Fruit fly (Drosophila melanogaster) whole organism, prepupa: ENCODE results near the gene CG12609.

Experiments
- CG10631 ChIP-seq: fragments of 200-800 bp; sonication (Bioruptor generic); optimal IDR thresholded peaks from 2 replicates; lab custom pipeline; 2016; ENCODE audit warnings: missing biosample characterization, missing genetic modification characterization
- CG10669 ChIP-seq: fragments of 200-800 bp; sonication (Bioruptor generic); optimal IDR thresholded peaks from 3 replicates; lab custom pipeline; 2018; ENCODE audit warnings: missing biosample characterization, mild to moderate bottlenecking, missing genetic modification characterization, moderate library complexity
- CG11294 ChIP-seq: fragments of 200-800 bp; sonication (Bioruptor generic); IDR thresholded peaks from 2 replicates; pipeline ENCODE4 v1.3.6; 2022; ENCODE audit warnings: missing biosample characterization, missing genetic modification characterization
- CG11762 ChIP-seq: fragments of 200-800 bp; sonication (Bioruptor generic); optimal IDR thresholded peaks from 3 replicates; lab custom pipeline; 2016; ENCODE audit warnings: missing biosample characterization, missing genetic modification characterization; ENCODE audit not compliant: insufficient read depth
- CG15336 ChIP-seq: fragments of 200-800 bp; sonication (Bioruptor generic); IDR thresholded peaks from 2 replicates; pipeline ENCODE4 v1.3.6; 2022; ENCODE audit warnings: missing biosample characterization, missing genetic modification characterization
- CG1621 ChIP-seq: fragments of 200-800 bp; sonication (Bioruptor generic); optimal IDR thresholded peaks from 3 replicates; lab custom pipeline; 2018; ENCODE audit warnings: missing biosample characterization, mild to moderate bottlenecking, missing genetic modification characterization
- CG16779 ChIP-seq: fragments of 200-800 bp; sonication (Bioruptor generic); optimal IDR thresholded peaks from 3 replicates; lab custom pipeline; 2017; ENCODE audit warnings: missing biosample characterization, mild to moderate bottlenecking, missing genetic modification characterization
- CG3032 ChIP-seq: fragments of 200-800 bp; optimal IDR thresholded peaks from 2 replicates; lab custom pipeline; 2019; ENCODE audit warnings: missing biosample characterization, mild to moderate bottlenecking, missing genetic modification characterization, moderate library complexity
- CG31627 ChIP-seq: fragments of 200-800 bp; sonication (Bioruptor generic); optimal IDR thresholded peaks from 3 replicates; lab custom pipeline; 2016; ENCODE audit warnings: missing biosample characterization, missing genetic modification characterization
- CG32006 ChIP-seq: fragments of 200-800 bp; sonication (Bioruptor generic); optimal IDR thresholded peaks from 3 replicates; lab custom pipeline; 2017; ENCODE audit warnings: missing biosample characterization, mild to moderate bottlenecking, missing genetic modification characterization
- CG34406 ChIP-seq: fragments of 200-800 bp; sonication (Bioruptor generic); optimal IDR thresholded peaks from 3 replicates; lab custom pipeline; 2016; ENCODE audit warnings: missing biosample characterization, missing genetic modification characterization
- CG3919 ChIP-seq: fragments of 200-800 bp; sonication (Bioruptor generic); optimal IDR thresholded peaks from 3 replicates; lab custom pipeline; 2016; ENCODE audit warnings: missing biosample characterization, missing genetic modification characterization
- CG4318 ChIP-seq: fragments of 200-800 bp; sonication (Bioruptor generic); optimal IDR thresholded peaks from 3 replicates; lab custom pipeline; 2017; ENCODE audit warnings: missing biosample characterization, mild to moderate bottlenecking, missing genetic modification characterization
- CG6276 ChIP-seq: fragments of 200-800 bp; sonication (Bioruptor generic); optimal IDR thresholded peaks from 2 replicates; lab custom pipeline; 2017; ENCODE audit warnings: missing biosample characterization, mild to moderate bottlenecking, missing genetic modification characterization
- CG6808 ChIP-seq: fragments of 200-800 bp; sonication (Bioruptor generic); optimal IDR thresholded peaks from 3 replicates; lab custom pipeline; 2017; ENCODE audit warnings: missing biosample characterization, missing genetic modification characterization, mild to moderate bottlenecking, moderate library complexity, missing genetic modification reagents
- CG7368 ChIP-seq: fragments of 200-800 bp; sonication (Bioruptor generic); optimal IDR thresholded peaks from 3 replicates; lab custom pipeline; 2016; ENCODE audit warnings: missing biosample characterization, missing genetic modification characterization
- CG8119 ChIP-seq: fragments of 200-800 bp; sonication (Bioruptor generic); IDR thresholded peaks from 3 replicates; pipeline ENCODE4 v1.3.6; 2022; ENCODE audit warnings: missing biosample characterization, missing genetic modification characterization
- CG8319 ChIP-seq: fragments of 200-800 bp; sonication (Bioruptor generic); optimal IDR thresholded peaks from 3 replicates; lab custom pipeline; 2016; ENCODE audit warnings: missing biosample characterization, missing genetic modification characterization
- CG8632 ChIP-seq: fragments of 200-800 bp; sonication (Bioruptor generic); optimal IDR thresholded peaks from 3 replicates; lab custom pipeline; 2016; ENCODE audit warnings: missing biosample characterization, missing genetic modification characterization
- CG9139 ChIP-seq: fragments of 200-800 bp; sonication (Bioruptor generic); optimal IDR thresholded peaks from 3 replicates; lab custom pipeline; 2017; ENCODE audit warnings: missing biosample characterization, mild to moderate bottlenecking, missing genetic modification characterization
- Eip75B ChIP-seq: fragments of 200-800 bp; sonication (Bioruptor generic); optimal IDR thresholded peaks from 3 replicates; lab custom pipeline; 2016; ENCODE audit warnings: missing biosample characterization, missing genetic modification characterization
- Eip78C ChIP-seq: fragments of 200-800 bp; sonication (Bioruptor generic); peaks from one replicate; lab custom pipeline; 2016; ENCODE audit warnings: missing biosample characterization, missing genetic modification characterization
- Eip93F ChIP-seq: fragments of 200-800 bp; sonication (Bioruptor generic); optimal IDR thresholded peaks from 2 replicates; lab custom pipeline; 2016; ENCODE audit warnings: missing biosample characterization, mild to moderate bottlenecking, missing genetic modification characterization
- Ets21C ChIP-seq: fragments of 200-800 bp; sonication (Bioruptor generic); optimal IDR thresholded peaks from 3 replicates; lab custom pipeline; 2016; ENCODE audit warnings: missing biosample characterization, missing genetic modification characterization
- Ets96B ChIP-seq: fragments of 200-800 bp; optimal IDR thresholded peaks from 2 replicates; lab custom pipeline; 2019; ENCODE audit warnings: missing biosample characterization, mild to moderate bottlenecking, missing genetic modification characterization, moderate library complexity
- Gug ChIP-seq: fragments of 200-800 bp; sonication (Bioruptor generic); IDR thresholded peaks from 2 replicates; pipeline ENCODE4 v1.3.6; 2022; ENCODE audit warnings: missing biosample characterization, missing genetic modification characterization
- Hr38 ChIP-seq: sonication (Bioruptor generic); optimal IDR thresholded peaks from 2 replicates; lab custom pipeline; 2016; ENCODE audit warnings: missing biosample characterization, missing genetic modification characterization
- Hr4 ChIP-seq: fragments of 200-800 bp; sonication (Bioruptor generic); optimal IDR thresholded peaks from 3 replicates; lab custom pipeline; 2016; ENCODE audit warnings: missing biosample characterization, missing genetic modification characterization
- OdsH ChIP-seq: fragments of 200-800 bp; sonication (Bioruptor generic); optimal IDR thresholded peaks from 3 replicates; lab custom pipeline; 2016; ENCODE audit warnings: missing biosample characterization, missing genetic modification characterization
- Smox ChIP-seq: fragments of 200-800 bp; sonication (Bioruptor generic); optimal IDR thresholded peaks from 3 replicates; lab custom pipeline; 2016; ENCODE audit warnings: missing biosample characterization, missing genetic modification characterization
- Sox14 ChIP-seq: fragments of 200-800 bp; sonication (Bioruptor generic); optimal IDR thresholded peaks from 3 replicates; lab custom pipeline; 2016; ENCODE audit warnings: missing biosample characterization, missing genetic modification characterization
- Sox15 ChIP-seq: fragments of 200-800 bp; sonication (Bioruptor generic); optimal IDR thresholded peaks from 3 replicates; lab custom pipeline; 2016; ENCODE audit warnings: missing biosample characterization, missing genetic modification characterization
- acj6 ChIP-seq: fragments of 200-800 bp; sonication (Bioruptor generic); optimal IDR thresholded peaks from 3 replicates; lab custom pipeline; 2016; ENCODE audit warnings: missing biosample characterization, missing genetic modification characterization
- dsx ChIP-seq: fragments of 200-800 bp; optimal IDR thresholded peaks from 3 replicates; lab custom pipeline; 2019; ENCODE audit warnings: missing biosample characterization, mild to moderate bottlenecking, missing genetic modification characterization, moderate library complexity; ENCODE audit not compliant: poor library complexity, severe bottlenecking
- eg ChIP-seq: fragments of 200-800 bp; sonication (Bioruptor generic); IDR thresholded peaks from 3 replicates; pipeline ENCODE4 v1.3.6; 2022; ENCODE audit warnings: missing biosample characterization, missing genetic modification characterization
- fd59A ChIP-seq: fragments of 200-800 bp; sonication (Bioruptor generic); optimal IDR thresholded peaks from 2 replicates; lab custom pipeline; 2017; ENCODE audit warnings: missing biosample characterization, mild to moderate bottlenecking, missing genetic modification characterization, missing genetic modification reagents
- fkh ChIP-seq: fragments of 200-800 bp; sonication (Bioruptor generic); optimal IDR thresholded peaks from 3 replicates; lab custom pipeline; 2017; ENCODE audit warnings: missing biosample characterization, mild to moderate bottlenecking, missing genetic modification characterization, moderate library complexity
- net ChIP-seq: fragments of 200-800 bp; sonication (Bioruptor generic); optimal IDR thresholded peaks from 3 replicates; lab custom pipeline; 2016; ENCODE audit warnings: missing biosample characterization, missing genetic modification characterization
- salr ChIP-seq, 2 experiments: fragments of 200-800 bp; sonication (Bioruptor generic); optimal IDR thresholded peaks; 3 replicates each; lab custom pipeline; 2016 to 2018; ENCODE audit warnings: missing biosample characterization in 2 of 2, missing genetic modification characterization in 2 of 2, mild to moderate bottlenecking in 1 of 2
- spab ChIP-seq: fragments of 200-800 bp; sonication (Bioruptor generic); optimal IDR thresholded peaks from 2 replicates; lab custom pipeline; 2017; ENCODE audit warnings: missing biosample characterization, mild to moderate bottlenecking, missing genetic modification characterization, missing genetic modification reagents
- ss ChIP-seq, 2 experiments: fragments of 200-800 bp; sonication (Bioruptor generic); optimal IDR thresholded peaks; 2 replicates in 1 of 2; 3 replicates in 1 of 2; lab custom pipeline; 2017 to 2018; ENCODE audit warnings: mild to moderate bottlenecking in 2 of 2, missing biosample characterization in 2 of 2, missing genetic modification characterization in 2 of 2, moderate library complexity in 1 of 2
- svp ChIP-seq: fragments of 200-800 bp; sonication (Bioruptor generic); peaks from one replicate; lab custom pipeline; 2016; ENCODE audit warnings: missing biosample characterization, missing genetic modification characterization
- topi ChIP-seq: fragments of 200-800 bp; sonication (Bioruptor generic); optimal IDR thresholded peaks from 3 replicates; lab custom pipeline; 2016; ENCODE audit warnings: missing biosample characterization, missing genetic modification characterization
- vri ChIP-seq: fragments of 200-800 bp; sonication (Bioruptor generic); optimal IDR thresholded peaks from 3 replicates; lab custom pipeline; 2016; ENCODE audit warnings: missing biosample characterization, mild to moderate bottlenecking, missing genetic modification characterization

CG12609 gene

DNA sequence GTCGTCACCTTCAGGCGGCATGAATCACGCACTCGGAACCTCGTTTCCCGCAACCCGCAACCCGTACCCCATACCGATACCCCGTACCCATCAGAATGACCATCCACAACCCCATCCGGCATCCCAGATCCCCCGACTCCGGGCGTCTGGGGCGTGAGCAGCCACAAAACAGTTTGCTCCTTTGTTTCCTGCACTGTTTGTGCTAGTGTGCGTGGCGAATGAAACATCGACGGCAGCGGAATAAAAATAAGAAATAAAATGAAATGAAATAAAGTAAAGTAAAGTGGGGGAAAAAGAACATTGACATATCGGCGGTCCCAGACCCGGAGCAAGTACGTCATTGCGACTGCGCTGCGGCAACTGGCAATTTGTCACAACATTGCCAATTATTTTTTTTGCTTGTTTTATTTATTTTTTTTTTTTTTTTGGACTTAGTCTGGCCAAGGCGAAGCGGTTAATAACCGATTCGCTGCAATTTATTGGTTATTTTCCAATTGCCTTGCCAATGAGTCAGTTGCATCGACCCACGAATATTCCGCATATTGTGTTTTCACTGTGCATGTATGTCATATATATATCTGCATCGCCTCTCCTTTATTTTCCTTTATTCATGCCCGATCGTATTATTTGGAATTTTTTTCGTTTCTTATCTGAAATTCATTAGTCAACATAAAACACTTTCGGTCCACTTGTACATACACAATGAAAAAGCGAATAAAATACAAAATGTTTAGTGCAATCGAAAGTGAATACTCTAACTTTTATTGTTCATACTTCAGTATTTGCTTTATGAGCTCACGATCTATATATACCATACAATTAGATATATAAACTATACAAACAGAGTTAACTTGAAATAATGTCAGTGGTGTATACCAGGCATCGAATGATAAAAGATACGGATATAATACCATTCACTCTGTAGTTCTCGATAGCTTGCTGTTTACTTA lies 29.1 kb upstream of the CG12609 start (continued):
- no peak for TF ChIP-seq dsx (GFP tag; lab: Kevin White, UChicago)
- peak in 1 of 2 experiments; percentile 52 for TF ChIP-seq ss (GFP tag; optimal IDR thresholded peaks at IDR 0.05; lab: Kevin White, UChicago)
- TF ChIP-seq Sox14 (GFP tag; lab: Kevin White, UChicago), result peak; percentile 76
- peak; percentile 48; the same call in 2 of the 3 replicates for TF ChIP-seq eg (GFP tag; lab: Robert Waterston, UW)
- TF ChIP-seq CG31627 (GFP tag; lab: Kevin White, UChicago), result peak; percentile 58
- TF ChIP-seq fd59A, result no peak
- TF ChIP-seq CG15336 (GFP tag; lab: Robert Waterston, UW), result peak; percentile 41; the same call in 1 of the 2 replicates
- TF ChIP-seq fkh (GFP tag; lab: Kevin White, UChicago), result no peak

DNA sequence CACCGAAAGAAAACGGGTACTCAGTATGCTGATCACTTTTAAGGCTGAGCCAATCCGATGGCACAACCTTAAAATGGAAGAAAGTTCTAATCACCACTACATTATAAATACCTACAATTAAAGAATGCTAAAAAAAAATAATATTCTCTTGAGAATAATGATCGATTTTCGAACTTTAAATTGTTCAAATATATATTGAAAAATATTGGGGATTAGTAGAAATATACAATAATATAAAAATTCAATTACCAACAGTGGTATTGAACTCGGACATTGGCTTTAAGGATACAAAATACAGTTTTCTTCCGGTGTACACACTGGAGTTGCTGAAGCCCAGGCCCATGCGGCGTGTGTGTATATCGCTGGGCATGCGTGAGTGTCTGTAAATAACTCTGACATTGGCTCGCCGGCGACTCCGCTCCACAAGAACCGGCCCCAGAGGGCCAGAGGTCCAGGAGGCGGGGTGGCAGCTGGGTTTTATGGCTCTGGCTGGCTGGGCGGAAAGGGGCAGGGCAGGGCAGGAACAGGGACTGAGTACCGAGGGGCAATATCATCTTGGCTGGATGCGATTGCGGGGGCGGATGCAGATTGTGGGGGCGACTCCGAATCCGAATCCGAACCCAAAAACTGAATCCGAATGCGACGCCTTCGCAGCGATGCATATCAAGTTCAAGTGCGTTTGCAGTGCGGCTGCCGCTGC lies 27.9 kb upstream of the CG12609 start:
- TF ChIP-seq CG3919 (GFP tag; lab: Kevin White, UChicago), result peak; percentile 84
- peak; percentile 51 to 90 for TF ChIP-seq salr (GFP tag; optimal IDR thresholded peaks at IDR 0.05; lab: Kevin White, UChicago)
- TF ChIP-seq Hr4, result peak; percentile 73
- peak; percentile 9 for TF ChIP-seq CG1621
- TF ChIP-seq spab (GFP tag; lab: Kevin White, UChicago), result peak; percentile 88
- peak; percentile 92 for TF ChIP-seq ss (GFP tag; optimal IDR thresholded peaks at IDR 0.05; lab: Kevin White, UChicago)
- TF ChIP-seq CG6276 (GFP tag; lab: Kevin White, UChicago), result peak; percentile 75
- TF ChIP-seq svp, result peak; percentile 88
- TF ChIP-seq eg (GFP tag; lab: Robert Waterston, UW), result 0 out of 3 replicates have a peak, but pooled peaks have one; percentile 49
- peak; percentile 86 for TF ChIP-seq Smox (GFP tag; lab: Kevin White, UChicago)
- peak; percentile 62 for TF ChIP-seq Gug (GFP tag; lab: Robert Waterston, UW)
- peak; percentile 33; the same call in 1 of the 2 replicates for TF ChIP-seq CG11294 (GFP tag; lab: Robert Waterston, UW)
- TF ChIP-seq net (GFP tag; lab: Kevin White, UChicago), result peak; percentile 84
- peak; percentile 72 for TF ChIP-seq CG15336 (GFP tag; lab: Robert Waterston, UW)
- peak; percentile 54 for TF ChIP-seq vri (GFP tag; lab: Kevin White, UChicago)
- peak; percentile 93 for TF ChIP-seq CG6808 (GFP tag; lab: Kevin White, UChicago)
- TF ChIP-seq CG16779 (tag; lab: Kevin White, UChicago), result peak; percentile 79
- peak; percentile 79 for TF ChIP-seq CG4318 (GFP tag; lab: Kevin White, UChicago)
- peak; percentile 82 for TF ChIP-seq Eip75B (GFP tag; lab: Kevin White, UChicago)
- TF ChIP-seq CG8319 (GFP tag; lab: Kevin White, UChicago), result peak; percentile 70
- TF ChIP-seq Ets21C, result peak; percentile 59
- TF ChIP-seq CG11762 (GFP tag; lab: Kevin White, UChicago), result peak; percentile 83
- TF ChIP-seq Hr38 (GFP tag; lab: Kevin White, UChicago), result no peak
- TF ChIP-seq Eip78C (GFP tag; lab: Kevin White, UChicago), result peak; percentile 97
- TF ChIP-seq dsx (GFP tag; lab: Kevin White, UChicago), result peak; percentile 86
- peak; percentile 87 for TF ChIP-seq topi
- peak; percentile 87 for TF ChIP-seq Eip93F (GFP tag; lab: Kevin White, UChicago)
- peak; percentile 84 for TF ChIP-seq CG9139 (GFP tag; lab: Kevin White, UChicago)
- TF ChIP-seq CG34406, result peak; percentile 87
- TF ChIP-seq CG32006, result peak; percentile 90
- peak; percentile 91 for TF ChIP-seq CG3032 (tag; lab: Kevin White, UChicago)
- TF ChIP-seq CG7368, result peak; percentile 78
- peak; percentile 90 for TF ChIP-seq Ets96B (tag; lab: Kevin White, UChicago)
- TF ChIP-seq CG8119 (GFP tag; lab: Robert Waterston, UW), result peak; percentile 87
- peak; percentile 80 for TF ChIP-seq Sox15
- TF ChIP-seq OdsH (GFP tag; lab: Kevin White, UChicago), result peak; percentile 89
- TF ChIP-seq CG31627 (GFP tag; lab: Kevin White, UChicago), result peak; percentile 68
- TF ChIP-seq CG10631, result peak; percentile 92
- TF ChIP-seq CG8632 (GFP tag; lab: Kevin White, UChicago), result peak; percentile 88
- TF ChIP-seq CG10669 (GFP tag; lab: Kevin White, UChicago), result peak; percentile 85
- peak; percentile 73 for TF ChIP-seq Sox14 (GFP tag; lab: Kevin White, UChicago)
- peak; percentile 90 for TF ChIP-seq acj6 (GFP tag; lab: Kevin White, UChicago)
